Fruit fly (Drosophila melanogaster) whole organism, embryonic: ENCODE data around the gene CG11629.

Experiments
- CG10209 ChIP-seq: fragments of 200-800 bp; sonication (Bioruptor generic); optimal IDR thresholded peaks from 3 replicates; lab custom pipeline; 2017; ENCODE audit warnings: missing biosample characterization, mild to moderate bottlenecking, missing genetic modification characterization, missing genetic modification reagents
- CG11560 ChIP-seq: fragments of 200-800 bp; sonication (Bioruptor generic); IDR thresholded peaks from 3 replicates; pipeline ENCODE4 v1.3.6; 2022; ENCODE audit warnings: missing biosample characterization, missing genetic modification characterization
- CG13424 ChIP-seq: fragments of 200-800 bp; sonication (Bioruptor generic); optimal IDR thresholded peaks from 2 replicates; lab custom pipeline; 2019; ENCODE audit warnings: missing biosample characterization, mild to moderate bottlenecking, missing genetic modification characterization, moderate library complexity
- CG15696 ChIP-seq: fragments of 200-800 bp; sonication (Bioruptor generic); optimal IDR thresholded peaks from 2 replicates; lab custom pipeline; 2019; ENCODE audit warnings: missing biosample characterization, mild to moderate bottlenecking, missing genetic modification characterization, moderate library complexity
- CG1647 ChIP-seq: fragments of 200-800 bp; sonication (Bioruptor generic); optimal IDR thresholded peaks from 3 replicates; lab custom pipeline; 2016; ENCODE audit warnings: missing biosample characterization, missing genetic modification characterization
- CG17802 ChIP-seq: fragments of 200-800 bp; sonication (Bioruptor generic); optimal IDR thresholded peaks from 2 replicates; lab custom pipeline; 2018; ENCODE audit warnings: missing biosample characterization, mild to moderate bottlenecking, missing genetic modification characterization, moderate library complexity
- CG2116 ChIP-seq: fragments of 200-800 bp; sonication (Bioruptor generic); optimal IDR thresholded peaks from 3 replicates; lab custom pipeline; 2018; ENCODE audit warnings: missing biosample characterization, mild to moderate bottlenecking, missing genetic modification characterization
- CG2199 ChIP-seq: fragments of 200-800 bp; sonication (Bioruptor generic); IDR thresholded peaks from 3 replicates; pipeline ENCODE4 v1.3.6; 2022; ENCODE audit warnings: missing biosample characterization, missing genetic modification characterization
- CG31441 ChIP-seq: fragments of 200-800 bp; sonication (Bioruptor generic); IDR thresholded peaks from 2 replicates; pipeline ENCODE4 v1.3.6; 2022; ENCODE audit warnings: missing biosample characterization, missing genetic modification characterization
- CG4404 ChIP-seq: fragments of 200-800 bp; sonication (Bioruptor generic); IDR thresholded peaks from 2 replicates; pipeline ENCODE4 v1.3.6; 2022; ENCODE audit warnings: missing biosample characterization, missing genetic modification characterization
- CG5180 ChIP-seq: fragments of 200-800 bp; sonication (Bioruptor generic); optimal IDR thresholded peaks from 3 replicates; lab custom pipeline; 2017; ENCODE audit warnings: missing biosample characterization, missing genetic modification characterization, mild to moderate bottlenecking, moderate library complexity, missing genetic modification reagents
- CG5953 ChIP-seq: fragments of 200-800 bp; sonication (Bioruptor generic); IDR thresholded peaks from 2 replicates; pipeline ENCODE4 v1.3.6; 2022; ENCODE audit warnings: missing biosample characterization, missing genetic modification characterization
- CG7839 ChIP-seq: fragments of 200-800 bp; sonication (Bioruptor generic); optimal IDR thresholded peaks from 3 replicates; lab custom pipeline; 2018; ENCODE audit warnings: missing biosample characterization, mild to moderate bottlenecking, missing genetic modification characterization, moderate library complexity
- CG8281 ChIP-seq: fragments of 200-800 bp; sonication (Bioruptor generic); optimal IDR thresholded peaks from 2 replicates; lab custom pipeline; 2018; ENCODE audit warnings: missing biosample characterization, mild to moderate bottlenecking, missing genetic modification characterization, moderate library complexity
- CG8359 ChIP-seq: fragments of 200-800 bp; sonication (Bioruptor generic); optimal IDR thresholded peaks from 2 replicates; lab custom pipeline; 2017; ENCODE audit warnings: missing biosample characterization, mild to moderate bottlenecking, missing genetic modification characterization, borderline replicate concordance
- GATAe ChIP-seq: fragments of 200-800 bp; sonication (Bioruptor generic); conservative IDR thresholded peaks from 2 replicates; pipeline ENCODE4 v1.3.6; 2022; ENCODE audit warnings: missing biosample characterization, missing genetic modification characterization
- HLH4C ChIP-seq: fragments of 200-800 bp; sonication (Bioruptor generic); IDR thresholded peaks from 3 replicates; pipeline ENCODE4 v1.3.6; 2022; ENCODE audit warnings: missing biosample characterization, missing genetic modification characterization; ENCODE audit not compliant: partially characterized antibody
- Hr51 ChIP-seq, 2 experiments: fragments of 200-800 bp; sonication (Bioruptor generic); optimal IDR thresholded peaks; 2 replicates in 1 of 2; 3 replicates in 1 of 2; lab custom pipeline; 2016 to 2018; ENCODE audit warnings: missing biosample characterization in 2 of 2, missing genetic modification characterization in 2 of 2, mild to moderate bottlenecking in 1 of 2, moderate library complexity in 1 of 2
- Kr ChIP-seq: fragments of 200-800 bp; sonication (Bioruptor generic); optimal IDR thresholded peaks from 2 replicates; lab custom pipeline; 2017; ENCODE audit warnings: missing biosample characterization, mild to moderate bottlenecking, missing genetic modification characterization
- Max ChIP-seq: fragments of 200-800 bp; sonication (Bioruptor generic); optimal IDR thresholded peaks from 2 replicates; lab custom pipeline; 2016; ENCODE audit warnings: missing biosample characterization, mild to moderate bottlenecking, missing genetic modification characterization
- Med ChIP-seq: fragments of 200-800 bp; sonication (Bioruptor generic); peaks from one replicate; lab custom pipeline; 2016; ENCODE audit warnings: missing biosample characterization, missing genetic modification characterization, mild to moderate bottlenecking, inconsistent platforms, moderate library complexity
- Neu2 ChIP-seq: fragments of 200-800 bp; sonication (Bioruptor generic); optimal IDR thresholded peaks from 3 replicates; lab custom pipeline; 2016; ENCODE audit warnings: missing biosample characterization, missing genetic modification characterization, borderline replicate concordance
- Nf-YA ChIP-seq: fragments of 200-800 bp; sonication (Bioruptor generic); IDR thresholded peaks from 2 replicates; pipeline ENCODE4 v1.3.6; 2022; ENCODE audit warnings: missing biosample characterization, missing genetic modification characterization
- Sry-β ChIP-seq: fragments of 200-800 bp; sonication (Bioruptor generic); optimal IDR thresholded peaks from 2 replicates; lab custom pipeline; 2018; ENCODE audit warnings: missing biosample characterization, mild to moderate bottlenecking, missing genetic modification characterization, moderate library complexity
- Sry-δ ChIP-seq: fragments of 200-800 bp; sonication (Bioruptor generic); optimal IDR thresholded peaks from 2 replicates; lab custom pipeline; 2016; ENCODE audit warnings: missing biosample characterization, missing genetic modification characterization
- Taf1 ChIP-seq: fragments of 200-800 bp; sonication (Bioruptor generic); IDR thresholded peaks from 2 replicates; pipeline ENCODE4 v1.3.6; 2022; ENCODE audit warnings: missing biosample characterization, missing genetic modification characterization
- Vsx1 ChIP-seq: fragments of 200-800 bp; sonication (Bioruptor generic); optimal IDR thresholded peaks from 2 replicates; lab custom pipeline; 2017; ENCODE audit warnings: missing biosample characterization, mild to moderate bottlenecking, missing genetic modification characterization, missing genetic modification reagents
- Xbp1 ChIP-seq: fragments of 200-800 bp; sonication (Bioruptor generic); optimal IDR thresholded peaks from 3 replicates; lab custom pipeline; 2016; ENCODE audit warnings: missing biosample characterization, mild to moderate bottlenecking, missing genetic modification characterization
- Xrp1 ChIP-seq: fragments of 200-800 bp; sonication (Bioruptor generic); IDR thresholded peaks from 2 replicates; pipeline ENCODE4 v1.3.6; 2022; ENCODE audit warnings: missing biosample characterization, missing genetic modification characterization
- ato ChIP-seq: fragments of 200-800 bp; sonication (Bioruptor generic); IDR thresholded peaks from 2 replicates; pipeline ENCODE4 v1.3.6; 2022; ENCODE audit warnings: missing biosample characterization, missing genetic modification characterization; ENCODE audit not compliant: partially characterized antibody
- bab2 ChIP-seq: fragments of 200-800 bp; sonication (Bioruptor generic); optimal IDR thresholded peaks from 2 replicates; lab custom pipeline; 2016; ENCODE audit warnings: missing biosample characterization, missing genetic modification characterization
- chm ChIP-seq: fragments of 200-800 bp; sonication (Bioruptor generic); IDR thresholded peaks from 2 replicates; pipeline ENCODE4 v1.3.6; 2022; ENCODE audit warnings: missing biosample characterization, missing genetic modification characterization
- da ChIP-seq: fragments of 200-800 bp; sonication (Bioruptor generic); optimal IDR thresholded peaks from 2 replicates; lab custom pipeline; 2016; ENCODE audit warnings: missing biosample characterization, missing genetic modification characterization
- dati ChIP-seq: fragments of 200-800 bp; sonication (Bioruptor generic); IDR thresholded peaks from 2 replicates; pipeline ENCODE4 v1.3.6; 2022; ENCODE audit warnings: missing biosample characterization, missing genetic modification characterization
- emc ChIP-seq: fragments of 200-800 bp; sonication (Bioruptor generic); optimal IDR thresholded peaks from 2 replicates; lab custom pipeline; 2016; ENCODE audit warnings: missing biosample characterization, missing genetic modification characterization
- en ChIP-seq: fragments of 200-800 bp; sonication (Bioruptor generic); optimal IDR thresholded peaks from 2 replicates; lab custom pipeline; 2016; ENCODE audit warnings: missing biosample characterization, missing genetic modification characterization
- ftz-f1 ChIP-seq: fragments of 200-800 bp; sonication (Bioruptor generic); optimal IDR thresholded peaks from 2 replicates; lab custom pipeline; 2016; ENCODE audit warnings: missing biosample characterization, missing genetic modification characterization
- gcm ChIP-seq: fragments of 200-800 bp; sonication (Bioruptor generic); optimal IDR thresholded peaks from 2 replicates; lab custom pipeline; 2019; ENCODE audit warnings: missing biosample characterization, mild to moderate bottlenecking, missing genetic modification characterization, moderate library complexity
- insv ChIP-seq, 2 experiments: fragments of 200-800 bp; sonication (Bioruptor generic); optimal IDR thresholded peaks; 3 replicates each; lab custom pipeline; 2016 to 2018; ENCODE audit warnings: missing biosample characterization in 2 of 2, missing genetic modification characterization in 2 of 2
- phol ChIP-seq: fragments of 200-800 bp; sonication (Bioruptor generic); optimal IDR thresholded peaks from 3 replicates; lab custom pipeline; 2018; ENCODE audit warnings: missing biosample characterization, mild to moderate bottlenecking, missing genetic modification characterization, moderate library complexity
- pros ChIP-seq: fragments of 200-800 bp; sonication (Bioruptor generic); optimal IDR thresholded peaks from 3 replicates; lab custom pipeline; 2019; ENCODE audit warnings: missing biosample characterization, mild to moderate bottlenecking, missing genetic modification characterization, moderate library complexity
- pum ChIP-seq: fragments of 200-800 bp; sonication (Bioruptor generic); optimal IDR thresholded peaks from 2 replicates; lab custom pipeline; 2016; ENCODE audit warnings: missing biosample characterization, missing genetic modification characterization
- schlank ChIP-seq: fragments of 200-800 bp; sonication (Bioruptor generic); optimal IDR thresholded peaks from 2 replicates; lab custom pipeline; 2018; ENCODE audit warnings: missing biosample characterization, mild to moderate bottlenecking, missing genetic modification characterization
- trem ChIP-seq: fragments of 200-800 bp; optimal IDR thresholded peaks from 3 replicates; lab custom pipeline; 2019; ENCODE audit warnings: missing biosample characterization, mild to moderate bottlenecking, missing genetic modification characterization, moderate library complexity
- usp ChIP-seq: fragments of >200 bp; optimal IDR thresholded peaks from 2 replicates; lab custom pipeline; 2017; ENCODE audit warnings: missing biosample characterization, missing genetic modification characterization

CG11629 gene

DNA sequence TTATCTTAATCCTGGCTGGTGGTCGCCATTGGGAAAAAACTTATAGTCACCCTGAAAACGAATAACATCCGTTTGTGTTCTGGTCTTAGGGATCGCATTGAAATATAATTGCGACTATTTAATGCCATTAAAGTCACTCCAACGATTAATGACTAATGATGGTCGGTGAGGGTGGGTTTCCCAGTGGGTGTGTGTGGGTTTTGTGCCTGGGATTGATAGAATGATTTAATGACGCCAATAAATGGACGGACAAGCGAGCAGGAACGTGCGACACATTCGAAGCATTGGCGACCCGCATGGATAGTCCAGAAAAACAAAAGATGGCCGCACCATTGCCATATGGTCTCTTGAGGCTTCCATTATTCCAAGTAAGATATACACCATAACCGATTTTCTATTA lies 43.0 kb downstream of the CG11629 start (continued):
- TF ChIP-seq insv (GFP tag; optimal IDR thresholded peaks at IDR 0.05; lab: Kevin White, UChicago) (no peak), dati (no peak), Kr (GFP tag; lab: Kevin White, UChicago) (peak; percentile 16), pros (GFP tag; lab: Kevin White, UChicago) (peak; percentile 40), CG2116 (GFP tag; lab: Kevin White, UChicago) (no peak), en (GFP tag; lab: Kevin White, UChicago) (no peak), CG5180 (GFP tag; lab: Kevin White, UChicago) (no peak), Sry-δ (GFP tag; lab: Kevin White, UChicago) (no peak), Xbp1 (GFP tag; lab: Kevin White, UChicago) (no peak), Sry-β (GFP tag; lab: Kevin White, UChicago) (no peak), emc (GFP tag; lab: Kevin White, UChicago) (no peak), CG2199 (GFP tag; lab: Robert Waterston, UW) (0 out of 3 replicates have a peak, but pooled peaks have one; percentile 66), chm (GFP tag; lab: Robert Waterston, UW) (no peak), Hr51 (GFP tag; optimal IDR thresholded peaks at IDR 0.05; lab: Kevin White, UChicago) (no peak), Xrp1 (no peak), CG15696 (no peak), HLH4C (no peak), GATAe (GFP tag; lab: Robert Waterston, UW) (no peak), Vsx1 (GFP tag; lab: Kevin White, UChicago) (no peak), CG11560 (no peak), ftz-f1 (no peak), Neu2 (GFP tag; lab: Kevin White, UChicago) (no peak), CG7839 (no peak), CG17802 (tag; lab: Kevin White, UChicago) (no peak), Max (no peak), CG8359 (GFP tag; lab: Kevin White, UChicago) (no peak), CG1647 (GFP tag; lab: Kevin White, UChicago) (no peak), Med (GFP tag; lab: Kevin White, UChicago) (no peak), da (GFP tag; lab: Kevin White, UChicago) (no peak), CG8281 (tag; lab: Kevin White, UChicago) (peak; percentile 88), usp (GFP tag; lab: Kevin White, UChicago) (no peak), Taf1 (no peak), ato (GFP tag; lab: Robert Waterston, UW) (0 out of 2 replicates have a peak, but pooled peaks have one; percentile 35), phol (tag; lab: Kevin White, UChicago) (no peak), CG10209 (GFP tag; lab: Kevin White, UChicago) (no peak), CG31441 (GFP tag; lab: Robert Waterston, UW) (no peak), bab2 (GFP tag; lab: Kevin White, UChicago) (no peak), CG4404 (GFP tag; lab: Robert Waterston, UW) (no peak), CG13424 (tag; lab: Kevin White, UChicago) (no peak), CG5953 (GFP tag; lab: Robert Waterston, UW) (no peak), trem (tag; lab: Kevin White, UChicago) (no peak), gcm (GFP tag; lab: Kevin White, UChicago) (peak; percentile 72), pum (GFP tag; lab: Kevin White, UChicago) (no peak), Nf-YA (GFP tag; lab: Robert Waterston, UW) (no peak), schlank (tag; lab: Kevin White, UChicago) (no peak)
